Worm (Caenorhabditis elegans): ENCODE measurements around the gene Y49F6C.7.

DNA sequence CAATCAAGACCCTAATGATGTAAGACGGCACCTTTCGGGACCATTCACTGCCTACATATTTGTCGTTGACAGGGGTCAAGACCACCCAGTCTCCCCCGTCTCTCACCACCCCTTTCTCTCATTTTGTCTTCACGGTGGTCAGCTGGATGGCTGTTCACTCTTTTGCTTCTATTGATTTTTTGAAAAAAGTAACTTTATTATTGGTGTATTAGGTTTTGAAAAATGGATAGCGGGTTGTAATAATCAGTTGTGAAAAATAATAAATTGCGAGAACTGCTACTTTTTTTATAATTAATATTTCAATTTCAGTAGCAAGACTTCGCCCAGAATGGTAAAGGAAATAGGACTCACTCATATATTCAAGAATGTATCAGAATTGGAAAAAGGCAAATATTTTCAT lies 8.8 kb upstream of the Y49F6C.7 start, which contains the start of gene bath-9:
- TF ChIP-seq ctbp-1 (GFP tag; IDR thresholded peaks at IDR 0.05) (no peak), F44E2.7 (GFP tag; IDR thresholded peaks at IDR 0.05) (no peak), lir-3 (tag; optimal IDR thresholded peaks at IDR 0.05) (no peak), fkh-10 (GFP tag; optimal IDR thresholded peaks at IDR 0.05) (no peak), daf-16 (GFP tag; optimal IDR thresholded peaks at IDR 0.05) (no peak), daf-16 (tag; optimal IDR thresholded peaks at IDR 0.05) (no peak), unc-62 (GFP tag; optimal IDR thresholded peaks at IDR 0.05 in 1 of 2) (no peak), unc-62 (tag; optimal IDR thresholded peaks at IDR 0.05) (no peak), nhr-42 (GFP tag; IDR thresholded peaks at IDR 0.05) (no peak), ceh-28 (tag; optimal IDR thresholded peaks at IDR 0.05) (no peak), snpc-4 (tag; optimal IDR thresholded peaks at IDR 0.05) (no peak), ama-1 (optimal IDR thresholded peaks at IDR 0.05) (no peak)
